Worm (Caenorhabditis elegans): ENCODE data around the gene his-2.

his-2 gene

DNA sequence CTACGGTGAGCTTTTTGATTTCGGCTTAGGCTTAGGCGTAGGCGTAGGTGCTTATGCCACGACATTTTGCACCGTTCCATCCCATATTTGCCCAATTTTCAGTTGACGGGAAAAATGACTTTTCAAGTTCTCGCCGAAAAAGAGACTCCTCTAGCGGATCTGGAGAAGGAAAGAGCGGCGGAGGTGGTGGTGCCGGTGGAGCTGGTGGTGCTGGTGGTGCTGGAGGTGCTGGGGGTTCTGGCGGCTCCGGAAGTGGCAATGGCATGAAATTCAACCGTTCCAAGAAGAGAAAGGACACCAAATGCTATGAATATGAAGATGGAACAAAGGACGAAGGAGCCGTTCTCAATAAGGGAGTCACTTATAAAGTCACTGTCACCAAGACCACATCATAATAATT is 5.0 kb upstream of the his-2 start:
- TF ChIP-seq tbx-11 (GFP tag; IDR thresholded peaks at IDR 0.05) (0 out of 2 replicates have a peak, but pooled peaks have one; percentile 7), tbx-37 (GFP tag; conservative IDR thresholded peaks at IDR 0.05) (no peak)

- TF ChIP-seq hmbx-1 (tag; optimal IDR thresholded peaks at IDR 0.05), result no peak
- TF ChIP-seq aly-1 (tag; optimal IDR thresholded peaks at IDR 0.05), result no peak
- TF ChIP-seq ceh-36 (tag; optimal IDR thresholded peaks at IDR 0.05), result no peak
- TF ChIP-seq sea-1 (GFP tag; conservative IDR thresholded peaks at IDR 0.05), result no peak
These were observed 4.5 kb upstream of the his-2 start, which contains the start of gene ZK285.2 for ce11 chrV:16046573-16046972. ZK285.2 (plus strand) TSS chrV:16046873.

DNA sequence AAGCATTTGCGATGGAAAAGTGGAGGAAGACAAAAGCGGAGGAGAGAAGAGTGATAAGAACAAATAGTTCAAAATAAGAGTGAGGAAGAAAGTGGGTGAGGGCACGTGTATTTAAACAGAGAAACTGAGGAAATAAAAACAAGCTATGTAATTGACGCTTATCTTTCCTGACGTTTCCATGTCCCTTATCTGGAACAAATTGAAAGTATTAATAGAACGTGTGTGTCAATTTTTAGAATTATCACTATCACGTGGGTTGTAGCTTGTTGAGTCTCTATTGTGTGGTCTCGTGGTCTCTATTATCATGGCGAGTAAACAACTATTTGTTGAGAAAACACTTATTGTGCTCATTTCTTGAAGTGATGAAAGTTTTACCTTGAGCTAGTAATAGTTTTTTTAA is 3.8 kb upstream of the his-2 start, which contains the start of gene T10C6.15:
Gene T10C6.15 (minus strand): TSS at position 104 of the 400 bp plus-strand sequence.
- no peak for TF ChIP-seq ceh-13 (GFP tag; optimal IDR thresholded peaks at IDR 0.05)
- no peak for TF ChIP-seq flt-1 (GFP tag; IDR thresholded peaks at IDR 0.05)
- no peak for TF ChIP-seq aly-1 (tag; optimal IDR thresholded peaks at IDR 0.05)
- no peak for TF ChIP-seq ceh-36 (tag; optimal IDR thresholded peaks at IDR 0.05)
- TF ChIP-seq scrt-1 (GFP tag; IDR thresholded peaks at IDR 0.05), result no peak
- no peak for TF ChIP-seq sea-1 (GFP tag; conservative IDR thresholded peaks at IDR 0.05)
- TF ChIP-seq pes-1 (GFP tag; IDR thresholded peaks at IDR 0.05), result no peak
- no peak for TF ChIP-seq ama-1 (optimal IDR thresholded peaks at IDR 0.05)
- no peak for TF ChIP-seq tbx-37 (GFP tag; conservative IDR thresholded peaks at IDR 0.05)
- TF ChIP-seq F13C5.2 (tag; optimal IDR thresholded peaks at IDR 0.05), result no peak

DNA sequence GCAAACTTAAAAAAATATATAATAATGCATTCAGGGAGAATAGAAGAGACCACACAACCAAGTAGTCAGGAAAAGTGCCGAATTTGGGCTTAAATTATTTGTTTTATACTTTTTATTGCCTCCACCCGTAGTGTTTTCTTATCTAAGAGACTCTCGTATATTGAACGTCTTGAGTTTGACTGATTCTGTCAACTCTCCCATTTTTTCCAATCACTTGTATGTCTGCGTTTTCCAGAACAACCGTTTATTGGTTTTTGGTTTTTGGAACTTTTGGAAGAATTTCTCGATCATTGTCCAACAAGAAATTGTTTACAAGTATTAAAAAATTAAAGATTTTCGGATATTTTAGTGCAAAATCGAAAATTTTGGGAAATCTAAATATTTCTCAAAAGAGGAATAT is 1.6 kb upstream of the his-2 start:
- TF ChIP-seq ceh-36 (tag; optimal IDR thresholded peaks at IDR 0.05), result no peak
- no peak for TF ChIP-seq F13C5.2 (tag; optimal IDR thresholded peaks at IDR 0.05)
- no peak for TF ChIP-seq flt-1 (GFP tag; IDR thresholded peaks at IDR 0.05)
- no peak for TF ChIP-seq tra-4 (tag; optimal IDR thresholded peaks at IDR 0.05)
- TF ChIP-seq hmg-4 (GFP tag; optimal IDR thresholded peaks at IDR 0.05), result no peak
- TF ChIP-seq ceh-13 (GFP tag; optimal IDR thresholded peaks at IDR 0.05), result no peak
- no peak for TF ChIP-seq sea-1 (GFP tag; conservative IDR thresholded peaks at IDR 0.05)
- no peak for TF ChIP-seq ets-7 (tag; optimal IDR thresholded peaks at IDR 0.05)
- TF ChIP-seq hnd-1 (tag; optimal IDR thresholded peaks at IDR 0.05), result no peak
- TF ChIP-seq ama-1 (optimal IDR thresholded peaks at IDR 0.05), result no peak
- TF ChIP-seq tbx-11 (GFP tag; IDR thresholded peaks at IDR 0.05), result no peak
- TF ChIP-seq hmbx-1 (tag; optimal IDR thresholded peaks at IDR 0.05), result no peak
- TF ChIP-seq aly-1 (tag; optimal IDR thresholded peaks at IDR 0.05), result no peak
- TF ChIP-seq scrt-1 (GFP tag; IDR thresholded peaks at IDR 0.05), result no peak
- TF ChIP-seq tbx-37 (GFP tag; conservative IDR thresholded peaks at IDR 0.05), result no peak
- no peak for TF ChIP-seq pes-1 (GFP tag; IDR thresholded peaks at IDR 0.05)

ce11 chrV:16042743-16043014 is 596 bp upstream of the his-2 start:
- no peak for TF ChIP-seq hmbx-1 (tag; optimal IDR thresholded peaks at IDR 0.05)
- TF ChIP-seq scrt-1 (GFP tag; IDR thresholded peaks at IDR 0.05), result no peak
- TF ChIP-seq F13C5.2 (tag; optimal IDR thresholded peaks at IDR 0.05), result no peak
- TF ChIP-seq tbx-11 (GFP tag; IDR thresholded peaks at IDR 0.05), result 0 out of 2 replicates have a peak, but pooled peaks have one; percentile 1
- peak; percentile 81 for TF ChIP-seq aly-1 (tag; optimal IDR thresholded peaks at IDR 0.05)
- TF ChIP-seq B0310.2 (tag; optimal IDR thresholded peaks at IDR 0.05), result peak; percentile 32
- no peak for TF ChIP-seq sea-1 (GFP tag; conservative IDR thresholded peaks at IDR 0.05)
- peak; percentile 3 for TF ChIP-seq ceh-36 (tag; optimal IDR thresholded peaks at IDR 0.05)
- peak; percentile 83 for TF ChIP-seq ama-1 (optimal IDR thresholded peaks at IDR 0.05)
- TF ChIP-seq tra-4 (tag; optimal IDR thresholded peaks at IDR 0.05), result no peak
- no peak for TF ChIP-seq ets-7 (tag; optimal IDR thresholded peaks at IDR 0.05)
- no peak for TF ChIP-seq hmg-4 (GFP tag; optimal IDR thresholded peaks at IDR 0.05)
- TF ChIP-seq ceh-13 (GFP tag; optimal IDR thresholded peaks at IDR 0.05), result no peak
- TF ChIP-seq tbx-37 (GFP tag; conservative IDR thresholded peaks at IDR 0.05), result no peak
- TF ChIP-seq hnd-1 (tag; optimal IDR thresholded peaks at IDR 0.05), result no peak

ce11 chrV:16041412-16041811 is 671 bp downstream of the his-2 start:
- TF ChIP-seq hnd-1 (tag; optimal IDR thresholded peaks at IDR 0.05) (no peak), B0310.2 (tag; optimal IDR thresholded peaks at IDR 0.05) (no peak), pes-1 (GFP tag; IDR thresholded peaks at IDR 0.05) (no peak; the same call in 1 of the 2 replicates), ets-7 (tag; optimal IDR thresholded peaks at IDR 0.05) (no peak), flt-1 (GFP tag; IDR thresholded peaks at IDR 0.05) (no peak), sea-1 (GFP tag; conservative IDR thresholded peaks at IDR 0.05) (no peak), tbx-11 (GFP tag; IDR thresholded peaks at IDR 0.05) (no peak), F13C5.2 (tag; optimal IDR thresholded peaks at IDR 0.05) (no peak), hmbx-1 (tag; optimal IDR thresholded peaks at IDR 0.05) (no peak), aly-1 (tag; optimal IDR thresholded peaks at IDR 0.05) (no peak), tra-4 (tag; optimal IDR thresholded peaks at IDR 0.05) (no peak)

- TF ChIP-seq flt-1 (GFP tag; IDR thresholded peaks at IDR 0.05) (0 out of 2 replicates have a peak, but pooled peaks have one; percentile 6), ama-1 (optimal IDR thresholded peaks at IDR 0.05) (peak; percentile 77), aly-1 (tag; optimal IDR thresholded peaks at IDR 0.05) (peak; percentile 45), scrt-1 (GFP tag; IDR thresholded peaks at IDR 0.05) (0 out of 2 replicates have a peak, but pooled peaks have one; percentile 17), pes-1 (GFP tag; IDR thresholded peaks at IDR 0.05) (peak; percentile 61), hmbx-1 (tag; optimal IDR thresholded peaks at IDR 0.05) (peak; percentile 8)
These were observed 1.2 kb downstream of the his-2 start for ce11 chrV:16040848-16041247.

DNA sequence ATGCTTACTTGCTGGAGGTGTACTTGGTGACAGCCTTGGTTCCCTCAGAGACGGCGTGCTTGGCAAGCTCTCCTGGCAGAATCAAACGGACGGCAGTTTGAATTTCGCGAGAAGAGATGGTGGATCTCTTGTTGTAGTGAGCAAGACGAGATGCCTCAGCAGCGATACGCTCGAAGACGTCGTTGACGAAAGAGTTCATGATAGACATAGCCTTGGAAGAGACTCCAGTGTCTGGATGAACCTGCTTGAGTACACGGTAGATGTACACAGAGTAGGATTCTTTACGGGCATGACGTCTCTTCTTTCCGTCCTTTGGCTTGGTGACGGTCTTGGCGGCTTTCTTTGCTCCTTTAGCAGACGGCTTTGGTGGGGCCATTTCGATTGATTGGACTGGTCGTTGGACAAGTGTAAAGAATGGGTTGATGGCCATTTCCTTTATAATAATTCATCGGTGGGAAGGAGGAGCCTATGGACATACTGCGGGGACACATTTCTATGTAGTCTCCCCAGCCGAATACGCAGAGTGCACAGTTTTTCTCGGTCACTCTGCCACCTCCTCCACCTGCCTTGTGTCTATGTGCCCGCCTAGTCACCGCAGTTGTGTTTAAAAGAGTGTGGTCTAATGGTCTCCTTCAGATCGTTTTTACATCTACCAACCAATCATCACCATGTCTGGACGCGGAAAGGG is 1.8 kb downstream of the his-2 start, which contains the start of the genes his-4 and his-3:
Gene his-4 (minus strand): TSS at position 376 of the 688 bp plus-strand sequence.
Gene his-3 (plus strand): TSS at position 669 of the 688 bp plus-strand sequence.
- TF ChIP-seq aly-1 (tag; optimal IDR thresholded peaks at IDR 0.05), result peak; percentile 58
- peak; percentile 87 for TF ChIP-seq ama-1 (optimal IDR thresholded peaks at IDR 0.05)
- TF ChIP-seq sea-1 (GFP tag; conservative IDR thresholded peaks at IDR 0.05), result peak; percentile 69
- 0 out of 2 replicates have a peak, but pooled peaks have one; percentile 9 for TF ChIP-seq tbx-37 (GFP tag; conservative IDR thresholded peaks at IDR 0.05)
- TF ChIP-seq pes-1 (GFP tag; IDR thresholded peaks at IDR 0.05), result peak; percentile 80
- TF ChIP-seq flt-1 (GFP tag; IDR thresholded peaks at IDR 0.05), result peak; percentile 59; the same call in 1 of the 2 replicates
- 0 out of 2 replicates have a peak, but pooled peaks have one; percentile 4 for TF ChIP-seq tbx-11 (GFP tag; IDR thresholded peaks at IDR 0.05)

Measured in whole organism, early embryonic.